Worm (Caenorhabditis elegans): Measurements from ENCODE around the gene F48G7.10.

DNA sequence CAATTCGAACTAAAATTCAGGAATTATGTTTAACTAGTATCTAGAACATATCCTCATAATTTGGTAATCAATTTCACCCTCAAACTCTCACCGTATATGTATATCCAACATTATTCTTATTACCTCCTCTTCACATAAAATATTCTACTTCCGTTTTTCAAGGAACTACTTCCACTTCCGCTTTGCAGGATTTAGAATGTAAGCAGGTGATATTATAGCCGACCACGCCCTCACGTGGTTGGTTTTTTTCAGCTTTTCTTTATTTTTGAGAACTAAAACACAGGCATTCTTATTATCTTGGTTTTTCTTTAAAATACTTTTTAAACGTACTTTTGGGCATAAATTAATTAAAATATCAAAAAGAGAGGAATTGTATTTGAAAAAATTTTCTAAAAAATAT is 16.8 kb downstream of the F48G7.10 start:
- no peak for TF ChIP-seq rnt-1 (tag; optimal IDR thresholded peaks at IDR 0.05)
- TF ChIP-seq unc-130 (tag; optimal IDR thresholded peaks at IDR 0.05) = no peak
- no peak for TF ChIP-seq ceh-82 (tag; optimal IDR thresholded peaks at IDR 0.05)
- no peak for TF ChIP-seq blmp-1 (tag; optimal IDR thresholded peaks at IDR 0.05)
- TF ChIP-seq ama-1 (optimal IDR thresholded peaks at IDR 0.05) = no peak
- TF ChIP-seq fkh-4 (tag; optimal IDR thresholded peaks at IDR 0.05; ENCODE audit: borderline replicate concordance) = no peak
- TF ChIP-seq snu-23 (GFP tag; optimal IDR thresholded peaks at IDR 0.05) = no peak
- TF ChIP-seq snpc-4 (tag; optimal IDR thresholded peaks at IDR 0.05) = no peak
- TF ChIP-seq pqm-1 (tag; optimal IDR thresholded peaks at IDR 0.05) = no peak
- no peak for TF ChIP-seq egl-27 (tag; optimal IDR thresholded peaks at IDR 0.05)
- no peak for TF ChIP-seq aly-2 (tag; optimal IDR thresholded peaks at IDR 0.05)
- no peak for TF ChIP-seq efl-1 (optimal IDR thresholded peaks at IDR 0.05)
- no peak for TF ChIP-seq efl-1 (GFP tag; optimal IDR thresholded peaks at IDR 0.05 in 1 of 2)
